Fruit fly (Drosophila melanogaster) whole organism, prepupa: ENCODE data around the gene CG7556.
A peak's percentile ranks its signal among the peaks of the same experiment; 100 is the strongest.

ENCODE experiments used
- CG10631 ChIP-seq: fragments of 200-800 bp; sonication (Bioruptor generic); optimal IDR thresholded peaks from 2 replicates; lab custom pipeline; 2016; ENCODE audit warnings: missing biosample characterization, missing genetic modification characterization
- CG10669 ChIP-seq: fragments of 200-800 bp; sonication (Bioruptor generic); optimal IDR thresholded peaks from 3 replicates; lab custom pipeline; 2018; ENCODE audit warnings: missing biosample characterization, mild to moderate bottlenecking, missing genetic modification characterization, moderate library complexity
- CG11294 ChIP-seq: fragments of 200-800 bp; sonication (Bioruptor generic); IDR thresholded peaks from 2 replicates; pipeline ENCODE4 v1.3.6; 2022; ENCODE audit warnings: missing biosample characterization, missing genetic modification characterization
- CG11762 ChIP-seq: fragments of 200-800 bp; sonication (Bioruptor generic); optimal IDR thresholded peaks from 3 replicates; lab custom pipeline; 2016; ENCODE audit warnings: missing biosample characterization, missing genetic modification characterization; ENCODE audit not compliant: insufficient read depth
- CG1621 ChIP-seq: fragments of 200-800 bp; sonication (Bioruptor generic); optimal IDR thresholded peaks from 3 replicates; lab custom pipeline; 2018; ENCODE audit warnings: missing biosample characterization, mild to moderate bottlenecking, missing genetic modification characterization
- CG3032 ChIP-seq: fragments of 200-800 bp; optimal IDR thresholded peaks from 2 replicates; lab custom pipeline; 2019; ENCODE audit warnings: missing biosample characterization, mild to moderate bottlenecking, missing genetic modification characterization, moderate library complexity
- CG32006 ChIP-seq: fragments of 200-800 bp; sonication (Bioruptor generic); optimal IDR thresholded peaks from 3 replicates; lab custom pipeline; 2017; ENCODE audit warnings: missing biosample characterization, mild to moderate bottlenecking, missing genetic modification characterization
- CG34406 ChIP-seq: fragments of 200-800 bp; sonication (Bioruptor generic); optimal IDR thresholded peaks from 3 replicates; lab custom pipeline; 2016; ENCODE audit warnings: missing biosample characterization, missing genetic modification characterization
- CG3919 ChIP-seq: fragments of 200-800 bp; sonication (Bioruptor generic); optimal IDR thresholded peaks from 3 replicates; lab custom pipeline; 2016; ENCODE audit warnings: missing biosample characterization, missing genetic modification characterization
- CG4318 ChIP-seq: fragments of 200-800 bp; sonication (Bioruptor generic); optimal IDR thresholded peaks from 3 replicates; lab custom pipeline; 2017; ENCODE audit warnings: missing biosample characterization, mild to moderate bottlenecking, missing genetic modification characterization
- CG6163 ChIP-seq: fragments of 200-800 bp; sonication (Bioruptor generic); IDR thresholded peaks from 3 replicates; pipeline ENCODE4 v1.3.6; 2022; ENCODE audit warnings: missing biosample characterization, missing genetic modification characterization
- CG6276 ChIP-seq: fragments of 200-800 bp; sonication (Bioruptor generic); optimal IDR thresholded peaks from 2 replicates; lab custom pipeline; 2017; ENCODE audit warnings: missing biosample characterization, mild to moderate bottlenecking, missing genetic modification characterization
- CG6808 ChIP-seq: fragments of 200-800 bp; sonication (Bioruptor generic); optimal IDR thresholded peaks from 3 replicates; lab custom pipeline; 2017; ENCODE audit warnings: missing biosample characterization, missing genetic modification characterization, mild to moderate bottlenecking, moderate library complexity, missing genetic modification reagents
- CG6854 ChIP-seq: fragments of 200-800 bp; sonication (Bioruptor generic); optimal IDR thresholded peaks from 2 replicates; lab custom pipeline; 2017; ENCODE audit warnings: missing biosample characterization, mild to moderate bottlenecking, missing genetic modification characterization
- CG7368 ChIP-seq: fragments of 200-800 bp; sonication (Bioruptor generic); optimal IDR thresholded peaks from 3 replicates; lab custom pipeline; 2016; ENCODE audit warnings: missing biosample characterization, missing genetic modification characterization
- CG8119 ChIP-seq: fragments of 200-800 bp; sonication (Bioruptor generic); IDR thresholded peaks from 3 replicates; pipeline ENCODE4 v1.3.6; 2022; ENCODE audit warnings: missing biosample characterization, missing genetic modification characterization
- CG8319 ChIP-seq: fragments of 200-800 bp; sonication (Bioruptor generic); optimal IDR thresholded peaks from 3 replicates; lab custom pipeline; 2016; ENCODE audit warnings: missing biosample characterization, missing genetic modification characterization
- CG9139 ChIP-seq: fragments of 200-800 bp; sonication (Bioruptor generic); optimal IDR thresholded peaks from 3 replicates; lab custom pipeline; 2017; ENCODE audit warnings: missing biosample characterization, mild to moderate bottlenecking, missing genetic modification characterization
- Eip78C ChIP-seq: fragments of 200-800 bp; sonication (Bioruptor generic); peaks from one replicate; lab custom pipeline; 2016; ENCODE audit warnings: missing biosample characterization, missing genetic modification characterization
- Eip93F ChIP-seq: fragments of 200-800 bp; sonication (Bioruptor generic); optimal IDR thresholded peaks from 2 replicates; lab custom pipeline; 2016; ENCODE audit warnings: missing biosample characterization, mild to moderate bottlenecking, missing genetic modification characterization
- Ets21C ChIP-seq: fragments of 200-800 bp; sonication (Bioruptor generic); optimal IDR thresholded peaks from 3 replicates; lab custom pipeline; 2016; ENCODE audit warnings: missing biosample characterization, missing genetic modification characterization
- Ets96B ChIP-seq: fragments of 200-800 bp; optimal IDR thresholded peaks from 2 replicates; lab custom pipeline; 2019; ENCODE audit warnings: missing biosample characterization, mild to moderate bottlenecking, missing genetic modification characterization, moderate library complexity
- Gug ChIP-seq: fragments of 200-800 bp; sonication (Bioruptor generic); IDR thresholded peaks from 2 replicates; pipeline ENCODE4 v1.3.6; 2022; ENCODE audit warnings: missing biosample characterization, missing genetic modification characterization
- Hr38 ChIP-seq: sonication (Bioruptor generic); optimal IDR thresholded peaks from 2 replicates; lab custom pipeline; 2016; ENCODE audit warnings: missing biosample characterization, missing genetic modification characterization
- Hr39 ChIP-seq: fragments of 200-800 bp; sonication (Bioruptor generic); optimal IDR thresholded peaks from 2 replicates; lab custom pipeline; 2016; ENCODE audit warnings: missing biosample characterization, missing genetic modification characterization
- Hr4 ChIP-seq: fragments of 200-800 bp; sonication (Bioruptor generic); optimal IDR thresholded peaks from 3 replicates; lab custom pipeline; 2016; ENCODE audit warnings: missing biosample characterization, missing genetic modification characterization
- Lpt ChIP-seq: fragments of 200-800 bp; sonication (Bioruptor generic); optimal IDR thresholded peaks from 3 replicates; lab custom pipeline; 2016; ENCODE audit warnings: missing biosample characterization, missing genetic modification characterization
- Met ChIP-seq: fragments of 200-800 bp; sonication (Bioruptor generic); optimal IDR thresholded peaks from 3 replicates; lab custom pipeline; 2016; ENCODE audit warnings: missing biosample characterization, missing genetic modification characterization
- OdsH ChIP-seq: fragments of 200-800 bp; sonication (Bioruptor generic); optimal IDR thresholded peaks from 3 replicates; lab custom pipeline; 2016; ENCODE audit warnings: missing biosample characterization, missing genetic modification characterization
- Sox102F ChIP-seq: fragments of 200-800 bp; sonication (Bioruptor generic); optimal IDR thresholded peaks from 2 replicates; lab custom pipeline; 2016; ENCODE audit warnings: missing biosample characterization, mild to moderate bottlenecking, missing genetic modification characterization
- Sox14 ChIP-seq: fragments of 200-800 bp; sonication (Bioruptor generic); optimal IDR thresholded peaks from 3 replicates; lab custom pipeline; 2016; ENCODE audit warnings: missing biosample characterization, missing genetic modification characterization
- Sox15 ChIP-seq: fragments of 200-800 bp; sonication (Bioruptor generic); optimal IDR thresholded peaks from 3 replicates; lab custom pipeline; 2016; ENCODE audit warnings: missing biosample characterization, missing genetic modification characterization
- achi ChIP-seq: fragments of 200-800 bp; sonication (Bioruptor generic); optimal IDR thresholded peaks from 3 replicates; lab custom pipeline; 2016; ENCODE audit warnings: missing biosample characterization, missing genetic modification characterization
- acj6 ChIP-seq: fragments of 200-800 bp; sonication (Bioruptor generic); optimal IDR thresholded peaks from 3 replicates; lab custom pipeline; 2016; ENCODE audit warnings: missing biosample characterization, missing genetic modification characterization
- dac ChIP-seq: fragments of 200-800 bp; sonication (Bioruptor generic); optimal IDR thresholded peaks from 2 replicates; lab custom pipeline; 2017; ENCODE audit warnings: missing biosample characterization, mild to moderate bottlenecking, missing genetic modification characterization
- dsx ChIP-seq: fragments of 200-800 bp; optimal IDR thresholded peaks from 3 replicates; lab custom pipeline; 2019; ENCODE audit warnings: missing biosample characterization, mild to moderate bottlenecking, missing genetic modification characterization, moderate library complexity; ENCODE audit not compliant: poor library complexity, severe bottlenecking
- eg ChIP-seq: fragments of 200-800 bp; sonication (Bioruptor generic); IDR thresholded peaks from 3 replicates; pipeline ENCODE4 v1.3.6; 2022; ENCODE audit warnings: missing biosample characterization, missing genetic modification characterization
- fd59A ChIP-seq: fragments of 200-800 bp; sonication (Bioruptor generic); optimal IDR thresholded peaks from 2 replicates; lab custom pipeline; 2017; ENCODE audit warnings: missing biosample characterization, mild to moderate bottlenecking, missing genetic modification characterization, missing genetic modification reagents
- fd85E ChIP-seq: fragments of 200-800 bp; sonication (Bioruptor generic); optimal IDR thresholded peaks from 3 replicates; lab custom pipeline; 2016; ENCODE audit warnings: missing biosample characterization, missing genetic modification characterization
- fkh ChIP-seq: fragments of 200-800 bp; sonication (Bioruptor generic); optimal IDR thresholded peaks from 3 replicates; lab custom pipeline; 2017; ENCODE audit warnings: missing biosample characterization, mild to moderate bottlenecking, missing genetic modification characterization, moderate library complexity
- lz ChIP-seq: fragments of 200-800 bp; sonication (Bioruptor generic); optimal IDR thresholded peaks from 3 replicates; lab custom pipeline; 2016; ENCODE audit warnings: missing biosample characterization, missing genetic modification characterization
- net ChIP-seq: fragments of 200-800 bp; sonication (Bioruptor generic); optimal IDR thresholded peaks from 3 replicates; lab custom pipeline; 2016; ENCODE audit warnings: missing biosample characterization, missing genetic modification characterization
- pdm3 ChIP-seq: fragments of 200-800 bp; sonication (Bioruptor generic); optimal IDR thresholded peaks from 3 replicates; lab custom pipeline; 2016; ENCODE audit warnings: missing biosample characterization, missing genetic modification characterization
- salr ChIP-seq, 2 experiments: fragments of 200-800 bp; sonication (Bioruptor generic); optimal IDR thresholded peaks; 3 replicates each; lab custom pipeline; 2016 to 2018; ENCODE audit warnings: missing biosample characterization in 2 of 2, missing genetic modification characterization in 2 of 2, mild to moderate bottlenecking in 1 of 2
- spab ChIP-seq: fragments of 200-800 bp; sonication (Bioruptor generic); optimal IDR thresholded peaks from 2 replicates; lab custom pipeline; 2017; ENCODE audit warnings: missing biosample characterization, mild to moderate bottlenecking, missing genetic modification characterization, missing genetic modification reagents
- ss ChIP-seq, 2 experiments: fragments of 200-800 bp; sonication (Bioruptor generic); optimal IDR thresholded peaks; 2 replicates in 1 of 2; 3 replicates in 1 of 2; lab custom pipeline; 2017 to 2018; ENCODE audit warnings: mild to moderate bottlenecking in 2 of 2, missing biosample characterization in 2 of 2, missing genetic modification characterization in 2 of 2, moderate library complexity in 1 of 2
- svp ChIP-seq: fragments of 200-800 bp; sonication (Bioruptor generic); peaks from one replicate; lab custom pipeline; 2016; ENCODE audit warnings: missing biosample characterization, missing genetic modification characterization
- topi ChIP-seq: fragments of 200-800 bp; sonication (Bioruptor generic); optimal IDR thresholded peaks from 3 replicates; lab custom pipeline; 2016; ENCODE audit warnings: missing biosample characterization, missing genetic modification characterization

Gene CG7556

dm6 chrX:19189903-19190302 lies 10.3 kb upstream of the CG7556 start, which contains the start of gene HP1D3csd (continued):
- TF ChIP-seq CG3919 (GFP tag; lab: Kevin White, UChicago) (no peak), OdsH (GFP tag; lab: Kevin White, UChicago) (no peak), Hr38 (no peak), CG6808 (no peak), dsx (GFP tag; lab: Kevin White, UChicago) (no peak), Sox14 (GFP tag; lab: Kevin White, UChicago) (no peak), CG6163 (GFP tag; lab: Robert Waterston, UW) (peak; percentile 63; the same call in 2 of the 3 replicates), achi (GFP tag; lab: Kevin White, UChicago) (no peak), CG34406 (GFP tag; lab: Kevin White, UChicago) (no peak), Hr4 (GFP tag; lab: Kevin White, UChicago) (no peak)

- TF ChIP-seq net (GFP tag; lab: Kevin White, UChicago), result peak; percentile 69
- TF ChIP-seq CG9139 (GFP tag; lab: Kevin White, UChicago), result peak; percentile 15
- 0 out of 2 replicates have a peak, but pooled peaks have one; percentile 26 for TF ChIP-seq CG11294
- peak; percentile 82 for TF ChIP-seq CG6163 (GFP tag; lab: Robert Waterston, UW)
- TF ChIP-seq Lpt (GFP tag; lab: Kevin White, UChicago), result peak; percentile 57
- TF ChIP-seq CG34406 (GFP tag; lab: Kevin White, UChicago), result peak; percentile 73
- TF ChIP-seq dsx (GFP tag; lab: Kevin White, UChicago), result peak; percentile 68
- peak; percentile 10 for TF ChIP-seq dac
- peak; percentile 91 for TF ChIP-seq Eip78C (GFP tag; lab: Kevin White, UChicago)
- peak; percentile 23 for TF ChIP-seq CG4318 (GFP tag; lab: Kevin White, UChicago)
- peak; percentile 99 for TF ChIP-seq svp (GFP tag; lab: Kevin White, UChicago)
- TF ChIP-seq topi (GFP tag; lab: Kevin White, UChicago), result peak; percentile 72
- TF ChIP-seq Eip93F (GFP tag; lab: Kevin White, UChicago), result peak; percentile 68
- TF ChIP-seq CG10669, result peak; percentile 67
- TF ChIP-seq Hr39, result peak; percentile 85
- peak; percentile 64 for TF ChIP-seq Sox15 (GFP tag; lab: Kevin White, UChicago)
- no peak for TF ChIP-seq CG6854 (GFP tag; lab: Kevin White, UChicago)
- TF ChIP-seq fd59A (GFP tag; lab: Kevin White, UChicago), result peak; percentile 63
- no peak for TF ChIP-seq CG6276 (GFP tag; lab: Kevin White, UChicago)
- peak; percentile 37 for TF ChIP-seq CG11762
- TF ChIP-seq CG8119, result peak; percentile 55; the same call in 1 of the 3 replicates
- TF ChIP-seq salr (GFP tag; optimal IDR thresholded peaks at IDR 0.05; lab: Kevin White, UChicago), result peak; percentile 36 to 67
- peak; percentile 73 for TF ChIP-seq Hr4 (GFP tag; lab: Kevin White, UChicago)
- TF ChIP-seq pdm3, result peak; percentile 85
- peak; percentile 72 for TF ChIP-seq CG10631 (GFP tag; lab: Kevin White, UChicago)
- peak; percentile 74 for TF ChIP-seq CG1621 (tag; lab: Kevin White, UChicago)
- peak; percentile 75 for TF ChIP-seq CG32006 (GFP tag; lab: Kevin White, UChicago)
- peak; percentile 78 for TF ChIP-seq acj6 (GFP tag; lab: Kevin White, UChicago)
- peak; percentile 77 for TF ChIP-seq Ets21C (GFP tag; lab: Kevin White, UChicago)
- peak; percentile 82 for TF ChIP-seq lz (GFP tag; lab: Kevin White, UChicago)
- peak; percentile 12 to 71 for TF ChIP-seq ss (GFP tag; optimal IDR thresholded peaks at IDR 0.05; lab: Kevin White, UChicago)
- TF ChIP-seq Sox102F, result peak; percentile 79
- TF ChIP-seq CG3032, result peak; percentile 61
- TF ChIP-seq spab (GFP tag; lab: Kevin White, UChicago), result peak; percentile 59
- peak; percentile 87 for TF ChIP-seq Sox14 (GFP tag; lab: Kevin White, UChicago)
- TF ChIP-seq CG8319, result peak; percentile 53
- TF ChIP-seq Ets96B (tag; lab: Kevin White, UChicago), result peak; percentile 62
- TF ChIP-seq achi (GFP tag; lab: Kevin White, UChicago), result peak; percentile 62
- TF ChIP-seq CG7368, result peak; percentile 58
- peak; percentile 45 for TF ChIP-seq Gug (GFP tag; lab: Robert Waterston, UW)
- no peak for TF ChIP-seq fd85E (GFP tag; lab: Kevin White, UChicago)
- peak; percentile 66 for TF ChIP-seq CG3919 (GFP tag; lab: Kevin White, UChicago)
- no peak for TF ChIP-seq fkh (GFP tag; lab: Kevin White, UChicago)
- TF ChIP-seq Met (GFP tag; lab: Kevin White, UChicago), result peak; percentile 80
- peak; percentile 74 for TF ChIP-seq eg (GFP tag; lab: Robert Waterston, UW)
Measured at dm6 chrX:19187624-19188085, 8.0 kb upstream of the CG7556 start, which contains the start of gene Mec2. TSS of gene Mec2 (plus strand) at chrX:19188035.
